Fruit fly (Drosophila melanogaster) whole organism, prepupa: ENCODE results near the gene Jhbp4.

Source experiments
- Blimp-1 ChIP-seq: fragments of 200-800 bp; sonication (Bioruptor generic); optimal IDR thresholded peaks from 3 replicates; lab custom pipeline; 2017; ENCODE audit warnings: missing biosample characterization, missing genetic modification characterization, mild to moderate bottlenecking, moderate library complexity, missing genetic modification reagents
- CG10669 ChIP-seq: fragments of 200-800 bp; sonication (Bioruptor generic); optimal IDR thresholded peaks from 3 replicates; lab custom pipeline; 2018; ENCODE audit warnings: missing biosample characterization, mild to moderate bottlenecking, missing genetic modification characterization, moderate library complexity
- CG11762 ChIP-seq: fragments of 200-800 bp; sonication (Bioruptor generic); optimal IDR thresholded peaks from 3 replicates; lab custom pipeline; 2016; ENCODE audit warnings: missing biosample characterization, missing genetic modification characterization; ENCODE audit not compliant: insufficient read depth
- CG11902 ChIP-seq: fragments of 200-800 bp; sonication (Bioruptor generic); optimal IDR thresholded peaks from 3 replicates; lab custom pipeline; 2016; ENCODE audit warnings: missing biosample characterization, missing genetic modification characterization
- CG15336 ChIP-seq: fragments of 200-800 bp; sonication (Bioruptor generic); IDR thresholded peaks from 2 replicates; pipeline ENCODE4 v1.3.6; 2022; ENCODE audit warnings: missing biosample characterization, missing genetic modification characterization
- CG1621 ChIP-seq: fragments of 200-800 bp; sonication (Bioruptor generic); optimal IDR thresholded peaks from 3 replicates; lab custom pipeline; 2018; ENCODE audit warnings: missing biosample characterization, mild to moderate bottlenecking, missing genetic modification characterization
- CG16779 ChIP-seq: fragments of 200-800 bp; sonication (Bioruptor generic); optimal IDR thresholded peaks from 3 replicates; lab custom pipeline; 2017; ENCODE audit warnings: missing biosample characterization, mild to moderate bottlenecking, missing genetic modification characterization
- CG3032 ChIP-seq: fragments of 200-800 bp; optimal IDR thresholded peaks from 2 replicates; lab custom pipeline; 2019; ENCODE audit warnings: missing biosample characterization, mild to moderate bottlenecking, missing genetic modification characterization, moderate library complexity
- CG31627 ChIP-seq: fragments of 200-800 bp; sonication (Bioruptor generic); optimal IDR thresholded peaks from 3 replicates; lab custom pipeline; 2016; ENCODE audit warnings: missing biosample characterization, missing genetic modification characterization
- CG32006 ChIP-seq: fragments of 200-800 bp; sonication (Bioruptor generic); optimal IDR thresholded peaks from 3 replicates; lab custom pipeline; 2017; ENCODE audit warnings: missing biosample characterization, mild to moderate bottlenecking, missing genetic modification characterization
- CG34406 ChIP-seq: fragments of 200-800 bp; sonication (Bioruptor generic); optimal IDR thresholded peaks from 3 replicates; lab custom pipeline; 2016; ENCODE audit warnings: missing biosample characterization, missing genetic modification characterization
- CG3919 ChIP-seq: fragments of 200-800 bp; sonication (Bioruptor generic); optimal IDR thresholded peaks from 3 replicates; lab custom pipeline; 2016; ENCODE audit warnings: missing biosample characterization, missing genetic modification characterization
- CG4318 ChIP-seq: fragments of 200-800 bp; sonication (Bioruptor generic); optimal IDR thresholded peaks from 3 replicates; lab custom pipeline; 2017; ENCODE audit warnings: missing biosample characterization, mild to moderate bottlenecking, missing genetic modification characterization
- CG6163 ChIP-seq: fragments of 200-800 bp; sonication (Bioruptor generic); IDR thresholded peaks from 3 replicates; pipeline ENCODE4 v1.3.6; 2022; ENCODE audit warnings: missing biosample characterization, missing genetic modification characterization
- CG6276 ChIP-seq: fragments of 200-800 bp; sonication (Bioruptor generic); optimal IDR thresholded peaks from 2 replicates; lab custom pipeline; 2017; ENCODE audit warnings: missing biosample characterization, mild to moderate bottlenecking, missing genetic modification characterization
- CG6792 ChIP-seq: fragments of 200-800 bp; sonication (Bioruptor generic); optimal IDR thresholded peaks from 3 replicates; lab custom pipeline; 2016; ENCODE audit warnings: missing biosample characterization, missing genetic modification characterization
- CG6854 ChIP-seq: fragments of 200-800 bp; sonication (Bioruptor generic); optimal IDR thresholded peaks from 2 replicates; lab custom pipeline; 2017; ENCODE audit warnings: missing biosample characterization, mild to moderate bottlenecking, missing genetic modification characterization
- CG8119 ChIP-seq: fragments of 200-800 bp; sonication (Bioruptor generic); IDR thresholded peaks from 3 replicates; pipeline ENCODE4 v1.3.6; 2022; ENCODE audit warnings: missing biosample characterization, missing genetic modification characterization
- CG9139 ChIP-seq: fragments of 200-800 bp; sonication (Bioruptor generic); optimal IDR thresholded peaks from 3 replicates; lab custom pipeline; 2017; ENCODE audit warnings: missing biosample characterization, mild to moderate bottlenecking, missing genetic modification characterization
- Eip75B ChIP-seq: fragments of 200-800 bp; sonication (Bioruptor generic); optimal IDR thresholded peaks from 3 replicates; lab custom pipeline; 2016; ENCODE audit warnings: missing biosample characterization, missing genetic modification characterization
- Eip78C ChIP-seq: fragments of 200-800 bp; sonication (Bioruptor generic); peaks from one replicate; lab custom pipeline; 2016; ENCODE audit warnings: missing biosample characterization, missing genetic modification characterization
- Eip93F ChIP-seq: fragments of 200-800 bp; sonication (Bioruptor generic); optimal IDR thresholded peaks from 2 replicates; lab custom pipeline; 2016; ENCODE audit warnings: missing biosample characterization, mild to moderate bottlenecking, missing genetic modification characterization
- Ets21C ChIP-seq: fragments of 200-800 bp; sonication (Bioruptor generic); optimal IDR thresholded peaks from 3 replicates; lab custom pipeline; 2016; ENCODE audit warnings: missing biosample characterization, missing genetic modification characterization
- Gug ChIP-seq: fragments of 200-800 bp; sonication (Bioruptor generic); IDR thresholded peaks from 2 replicates; pipeline ENCODE4 v1.3.6; 2022; ENCODE audit warnings: missing biosample characterization, missing genetic modification characterization
- Hr38 ChIP-seq: sonication (Bioruptor generic); optimal IDR thresholded peaks from 2 replicates; lab custom pipeline; 2016; ENCODE audit warnings: missing biosample characterization, missing genetic modification characterization
- Hr39 ChIP-seq: fragments of 200-800 bp; sonication (Bioruptor generic); optimal IDR thresholded peaks from 2 replicates; lab custom pipeline; 2016; ENCODE audit warnings: missing biosample characterization, missing genetic modification characterization
- Met ChIP-seq: fragments of 200-800 bp; sonication (Bioruptor generic); optimal IDR thresholded peaks from 3 replicates; lab custom pipeline; 2016; ENCODE audit warnings: missing biosample characterization, missing genetic modification characterization
- Sox102F ChIP-seq: fragments of 200-800 bp; sonication (Bioruptor generic); optimal IDR thresholded peaks from 2 replicates; lab custom pipeline; 2016; ENCODE audit warnings: missing biosample characterization, mild to moderate bottlenecking, missing genetic modification characterization
- Sox14 ChIP-seq: fragments of 200-800 bp; sonication (Bioruptor generic); optimal IDR thresholded peaks from 3 replicates; lab custom pipeline; 2016; ENCODE audit warnings: missing biosample characterization, missing genetic modification characterization
- Sox15 ChIP-seq: fragments of 200-800 bp; sonication (Bioruptor generic); optimal IDR thresholded peaks from 3 replicates; lab custom pipeline; 2016; ENCODE audit warnings: missing biosample characterization, missing genetic modification characterization
- achi ChIP-seq: fragments of 200-800 bp; sonication (Bioruptor generic); optimal IDR thresholded peaks from 3 replicates; lab custom pipeline; 2016; ENCODE audit warnings: missing biosample characterization, missing genetic modification characterization
- cyc ChIP-seq: fragments of 200-800 bp; sonication (Bioruptor generic); optimal IDR thresholded peaks from 3 replicates; lab custom pipeline; 2016; ENCODE audit warnings: missing biosample characterization, missing genetic modification characterization
- dsx ChIP-seq: fragments of 200-800 bp; optimal IDR thresholded peaks from 3 replicates; lab custom pipeline; 2019; ENCODE audit warnings: missing biosample characterization, mild to moderate bottlenecking, missing genetic modification characterization, moderate library complexity; ENCODE audit not compliant: poor library complexity, severe bottlenecking
- eg ChIP-seq: fragments of 200-800 bp; sonication (Bioruptor generic); IDR thresholded peaks from 3 replicates; pipeline ENCODE4 v1.3.6; 2022; ENCODE audit warnings: missing biosample characterization, missing genetic modification characterization
- esn ChIP-seq: fragments of 200-800 bp; sonication (Bioruptor generic); optimal IDR thresholded peaks from 2 replicates; lab custom pipeline; 2016; ENCODE audit warnings: missing biosample characterization, mild to moderate bottlenecking, missing genetic modification characterization, moderate library complexity
- fd59A ChIP-seq: fragments of 200-800 bp; sonication (Bioruptor generic); optimal IDR thresholded peaks from 2 replicates; lab custom pipeline; 2017; ENCODE audit warnings: missing biosample characterization, mild to moderate bottlenecking, missing genetic modification characterization, missing genetic modification reagents
- fkh ChIP-seq: fragments of 200-800 bp; sonication (Bioruptor generic); optimal IDR thresholded peaks from 3 replicates; lab custom pipeline; 2017; ENCODE audit warnings: missing biosample characterization, mild to moderate bottlenecking, missing genetic modification characterization, moderate library complexity
- pdm3 ChIP-seq: fragments of 200-800 bp; sonication (Bioruptor generic); optimal IDR thresholded peaks from 3 replicates; lab custom pipeline; 2016; ENCODE audit warnings: missing biosample characterization, missing genetic modification characterization
- ss ChIP-seq, 2 experiments: fragments of 200-800 bp; sonication (Bioruptor generic); optimal IDR thresholded peaks; 2 replicates in 1 of 2; 3 replicates in 1 of 2; lab custom pipeline; 2017 to 2018; ENCODE audit warnings: mild to moderate bottlenecking in 2 of 2, missing biosample characterization in 2 of 2, missing genetic modification characterization in 2 of 2, moderate library complexity in 1 of 2
- svp ChIP-seq: fragments of 200-800 bp; sonication (Bioruptor generic); peaks from one replicate; lab custom pipeline; 2016; ENCODE audit warnings: missing biosample characterization, missing genetic modification characterization
- vri ChIP-seq: fragments of 200-800 bp; sonication (Bioruptor generic); optimal IDR thresholded peaks from 3 replicates; lab custom pipeline; 2016; ENCODE audit warnings: missing biosample characterization, mild to moderate bottlenecking, missing genetic modification characterization

The Jhbp4 gene

dm6 chr3R:16004015-16004414 is 39.3 kb upstream of the Jhbp4 start:
- peak; percentile 78 for TF ChIP-seq Eip78C (GFP tag; lab: Kevin White, UChicago)
- TF ChIP-seq CG10669 (GFP tag; lab: Kevin White, UChicago): no peak
- TF ChIP-seq CG32006 (GFP tag; lab: Kevin White, UChicago): no peak
- no peak for TF ChIP-seq cyc (GFP tag; lab: Kevin White, UChicago)
- TF ChIP-seq CG34406 (GFP tag; lab: Kevin White, UChicago): no peak
- TF ChIP-seq Eip75B (GFP tag; lab: Kevin White, UChicago): no peak
- TF ChIP-seq esn (GFP tag; lab: Kevin White, UChicago): peak; percentile 25
- TF ChIP-seq CG11762 (GFP tag; lab: Kevin White, UChicago): no peak
- no peak for TF ChIP-seq Hr38 (GFP tag; lab: Kevin White, UChicago)
- no peak for TF ChIP-seq Hr39 (GFP tag; lab: Kevin White, UChicago)
- TF ChIP-seq CG6163: no peak
- TF ChIP-seq pdm3 (GFP tag; lab: Kevin White, UChicago): no peak
- peak; percentile 84 for TF ChIP-seq fkh
- TF ChIP-seq Sox14 (GFP tag; lab: Kevin White, UChicago): no peak
- peak; percentile 63 for TF ChIP-seq achi (GFP tag; lab: Kevin White, UChicago)
- TF ChIP-seq CG3919 (GFP tag; lab: Kevin White, UChicago): no peak
- no peak for TF ChIP-seq CG9139
- no peak for TF ChIP-seq Eip93F (GFP tag; lab: Kevin White, UChicago)
- TF ChIP-seq CG6792: no peak
- TF ChIP-seq CG3032 (tag; lab: Kevin White, UChicago): peak; percentile 0
- TF ChIP-seq Ets21C (GFP tag; lab: Kevin White, UChicago): no peak
- TF ChIP-seq CG31627 (GFP tag; lab: Kevin White, UChicago): no peak
- TF ChIP-seq vri (GFP tag; lab: Kevin White, UChicago): peak; percentile 3
- TF ChIP-seq svp (GFP tag; lab: Kevin White, UChicago): peak; percentile 22

dm6 chr3R:16004691-16005474 is 38.4 kb upstream of the Jhbp4 start:
- TF ChIP-seq vri (GFP tag; lab: Kevin White, UChicago): peak; percentile 61
- TF ChIP-seq Sox102F (GFP tag; lab: Kevin White, UChicago): no peak
- no peak for TF ChIP-seq CG32006 (GFP tag; lab: Kevin White, UChicago)
- no peak for TF ChIP-seq esn (GFP tag; lab: Kevin White, UChicago)
- no peak for TF ChIP-seq CG6276 (GFP tag; lab: Kevin White, UChicago)
- peak; percentile 23 for TF ChIP-seq CG16779 (tag; lab: Kevin White, UChicago)
- TF ChIP-seq Gug (GFP tag; lab: Robert Waterston, UW): no peak
- TF ChIP-seq CG4318 (GFP tag; lab: Kevin White, UChicago): no peak
- no peak for TF ChIP-seq dsx (GFP tag; lab: Kevin White, UChicago)
- peak; percentile 22; the same call in 1 of the 3 replicates for TF ChIP-seq CG6163
- TF ChIP-seq CG31627 (GFP tag; lab: Kevin White, UChicago): no peak
- TF ChIP-seq CG11902 (GFP tag; lab: Kevin White, UChicago): no peak
- no peak for TF ChIP-seq Ets21C (GFP tag; lab: Kevin White, UChicago)
- no peak for TF ChIP-seq fd59A
- TF ChIP-seq svp (GFP tag; lab: Kevin White, UChicago): peak; percentile 62
- peak; percentile 90 for TF ChIP-seq fkh
- TF ChIP-seq ss (GFP tag; optimal IDR thresholded peaks at IDR 0.05; lab: Kevin White, UChicago): peak in 1 of 2 experiments; percentile 6
- TF ChIP-seq CG1621 (tag; lab: Kevin White, UChicago): no peak
- no peak for TF ChIP-seq CG6854 (GFP tag; lab: Kevin White, UChicago)
- 0 out of 2 replicates have a peak, but pooled peaks have one; percentile 14 for TF ChIP-seq CG15336 (GFP tag; lab: Robert Waterston, UW)
- no peak for TF ChIP-seq Blimp-1
- TF ChIP-seq Met (GFP tag; lab: Kevin White, UChicago): peak; percentile 9
- TF ChIP-seq Eip93F (GFP tag; lab: Kevin White, UChicago): peak; percentile 61
- TF ChIP-seq CG11762 (GFP tag; lab: Kevin White, UChicago): no peak
- TF ChIP-seq eg (GFP tag; lab: Robert Waterston, UW): 0 out of 3 replicates have a peak, but pooled peaks have one; percentile 6
- peak; percentile 58 for TF ChIP-seq Eip78C (GFP tag; lab: Kevin White, UChicago)
- 0 out of 3 replicates have a peak, but pooled peaks have one; percentile 34 for TF ChIP-seq CG8119
- TF ChIP-seq Sox15 (GFP tag; lab: Kevin White, UChicago): no peak
